Worm (Caenorhabditis elegans) whole organism, late embryonic: Measurements from ENCODE around the gene fbxa-183.

Experiments
- F13H6.1 ChIP-seq: sonication (generic microtip); optimal IDR thresholded peaks from 2 replicates; lab custom pipeline; 2016; ENCODE audit warnings: missing genetic modification characterization, missing compliant biosample characterization
- K02D7.2 ChIP-seq: sonication (generic microtip); optimal IDR thresholded peaks from 2 replicates; lab custom pipeline; 2017; ENCODE audit warnings: mild to moderate bottlenecking, missing genetic modification characterization, missing compliant biosample characterization
- K09A11.1 ChIP-seq: sonication (generic microtip); optimal IDR thresholded peaks from 2 replicates; lab custom pipeline; 2017; ENCODE audit warnings: antibody characterized with exemption, mild to moderate bottlenecking, missing genetic modification characterization, missing compliant biosample characterization; ENCODE audit not compliant: insufficient read depth
- T23F11.4 ChIP-seq: fragments of 200-800 bp; sonication (Bioruptor generic); optimal IDR thresholded peaks from 2 replicates; lab custom pipeline; 2018; ENCODE audit warnings: mild to moderate bottlenecking, missing genetic modification characterization, missing compliant biosample characterization
- Y22D7AL.16 ChIP-seq: sonication (generic microtip); optimal IDR thresholded peaks from 2 replicates; lab custom pipeline; 2016; ENCODE audit warnings: missing genetic modification characterization, missing compliant biosample characterization
- ahr-1 ChIP-seq: sonication (generic microtip); optimal IDR thresholded peaks from 2 replicates; lab custom pipeline; 2016; ENCODE audit warnings: missing genetic modification characterization, missing compliant biosample characterization
- ceh-18 ChIP-seq: sonication (generic microtip); optimal IDR thresholded peaks from 2 replicates; lab custom pipeline; 2016; ENCODE audit warnings: missing genetic modification characterization, missing compliant biosample characterization
- ceh-2 ChIP-seq: sonication (generic microtip); optimal IDR thresholded peaks from 2 replicates; lab custom pipeline; 2016; ENCODE audit warnings: missing genotype, missing genetic modification characterization, missing compliant biosample characterization
- ceh-22 ChIP-seq: sonication (generic microtip); optimal IDR thresholded peaks from 2 replicates; lab custom pipeline; 2017; ENCODE audit warnings: missing biosample characterization, missing genetic modification characterization
- ceh-24 ChIP-seq: sonication (generic microtip); optimal IDR thresholded peaks from 2 replicates; lab custom pipeline; 2016; ENCODE audit warnings: mild to moderate bottlenecking, missing genetic modification characterization, missing compliant biosample characterization
- ceh-34 ChIP-seq: sonication (generic microtip); optimal IDR thresholded peaks from 2 replicates; lab custom pipeline; 2016; ENCODE audit warnings: mild to moderate bottlenecking, missing genetic modification characterization, missing compliant biosample characterization
- ceh-9 ChIP-seq: sonication (generic microtip); optimal IDR thresholded peaks from 2 replicates; lab custom pipeline; 2016; ENCODE audit warnings: mild to moderate bottlenecking, missing genetic modification characterization, inconsistent platforms, missing compliant biosample characterization
- dmd-4 ChIP-seq: sonication (generic microtip); optimal IDR thresholded peaks from 2 replicates; lab custom pipeline; 2016; ENCODE audit warnings: borderline replicate concordance, missing genetic modification characterization, missing compliant biosample characterization
- elt-2 ChIP-seq: sonication (generic microtip); optimal IDR thresholded peaks from 2 replicates; lab custom pipeline; 2016; ENCODE audit warnings: missing genetic modification reagents, missing genetic modification characterization, missing compliant biosample characterization
- elt-4 ChIP-seq: sonication (generic microtip); optimal IDR thresholded peaks from 2 replicates; lab custom pipeline; 2016; ENCODE audit warnings: missing genetic modification characterization, missing compliant biosample characterization
- fax-1 ChIP-seq: sonication (generic microtip); optimal IDR thresholded peaks from 2 replicates; lab custom pipeline; 2016; ENCODE audit warnings: missing genotype, missing genetic modification characterization, missing compliant biosample characterization
- fkh-10 ChIP-seq: fragments of 150-350 bp; optimal IDR thresholded peaks from 2 replicates; lab custom pipeline; 2014; ENCODE audit warnings: missing biosample characterization, missing genetic modification reagents, missing genetic modification characterization
- fkh-6 ChIP-seq: sonication (generic microtip); optimal IDR thresholded peaks from 2 replicates; lab custom pipeline; 2016; ENCODE audit warnings: missing genetic modification characterization, missing compliant biosample characterization
- gmeb-2 ChIP-seq: sonication (generic microtip); optimal IDR thresholded peaks from 2 replicates; lab custom pipeline; 2016; ENCODE audit warnings: missing genetic modification characterization, inconsistent platforms, missing compliant biosample characterization
- hlh-13 ChIP-seq: fragments of 200-800 bp; sonication (Bioruptor generic); optimal IDR thresholded peaks from 2 replicates; lab custom pipeline; 2018; ENCODE audit warnings: mild to moderate bottlenecking, missing genetic modification characterization, missing compliant biosample characterization
- hlh-15 ChIP-seq: sonication (generic microtip); optimal IDR thresholded peaks from 2 replicates; lab custom pipeline; 2016; ENCODE audit warnings: missing genetic modification characterization, missing compliant biosample characterization
- lim-6 ChIP-seq: sonication (generic microtip); optimal IDR thresholded peaks from 2 replicates; lab custom pipeline; 2016; ENCODE audit warnings: missing genetic modification characterization, missing compliant biosample characterization
- odd-2 ChIP-seq: sonication (generic microtip); optimal IDR thresholded peaks from 2 replicates; lab custom pipeline; 2017; ENCODE audit warnings: antibody characterized with exemption, mild to moderate bottlenecking, missing genetic modification characterization, missing compliant biosample characterization
- pag-3 ChIP-seq: sonication (generic microtip); optimal IDR thresholded peaks from 2 replicates; lab custom pipeline; 2016; ENCODE audit warnings: missing compliant biosample characterization, missing genetic modification characterization, borderline replicate concordance
- pax-1 ChIP-seq: fragments of 150-350 bp; optimal IDR thresholded peaks from 2 replicates; lab custom pipeline; 2014; ENCODE audit warnings: missing biosample characterization, missing genetic modification characterization
- pha-2 ChIP-seq: sonication (generic microtip); optimal IDR thresholded peaks from 2 replicates; lab custom pipeline; 2017; ENCODE audit warnings: mild to moderate bottlenecking, missing genetic modification characterization, missing compliant biosample characterization
- pha-4 ChIP-seq: fragments of 150-350 bp; optimal IDR thresholded peaks from 2 replicates; lab custom pipeline; 2018; ENCODE audit warnings: missing biosample characterization, missing genetic modification reagents, missing genetic modification characterization
- rnt-1 ChIP-seq: sonication (generic microtip); optimal IDR thresholded peaks from 2 replicates; lab custom pipeline; 2016; ENCODE audit warnings: missing genetic modification characterization, missing compliant biosample characterization
- sox-2 ChIP-seq: fragments of 200-800 bp; sonication (Bioruptor generic); IDR thresholded peaks from 2 replicates; pipeline ENCODE4 v1.3.6; 2022; ENCODE audit warnings: missing genetic modification reagents, missing genetic modification characterization, missing compliant biosample characterization
- syd-9 ChIP-seq: sonication (generic microtip); optimal IDR thresholded peaks from 2 replicates; lab custom pipeline; 2016; ENCODE audit warnings: mild to moderate bottlenecking, missing genetic modification characterization, moderate library complexity, missing compliant biosample characterization
- tbx-2 ChIP-seq: sonication (generic microtip); optimal IDR thresholded peaks from 2 replicates; lab custom pipeline; 2016; ENCODE audit warnings: missing genetic modification characterization, missing compliant biosample characterization
- unc-3 ChIP-seq, 2 experiments: fragments of 200-800 bp in 1 of 2; sonication (Bioruptor generic) in 1 of 2; sonication (generic microtip) in 1 of 2; conservative IDR thresholded peaks in 1 of 2; optimal IDR thresholded peaks in 1 of 2; 2 replicates each; pipeline versions ENCODE4 v1.3.6 to Lab custom; 2016 to 2022; ENCODE audit warnings: missing compliant biosample characterization in 2 of 2, missing genetic modification characterization in 2 of 2, missing genetic modification reagents in 1 of 2
- unc-42 ChIP-seq: sonication (generic microtip); optimal IDR thresholded peaks from 2 replicates; lab custom pipeline; 2016; ENCODE audit warnings: missing genotype, missing genetic modification characterization, missing compliant biosample characterization
- zip-5 ChIP-seq: sonication (generic microtip); optimal IDR thresholded peaks from 2 replicates; lab custom pipeline; 2016; ENCODE audit warnings: missing genetic modification characterization, missing compliant biosample characterization

Gene fbxa-183

ce11 chrV:5769999-5770398 is 12.6 kb downstream of the fbxa-183 start:
- no peak for TF ChIP-seq pha-4 (tag; lab: Kevin White, UChicago)
- no peak for TF ChIP-seq rnt-1 (tag; lab: Kevin White, UChicago)
- no peak for TF ChIP-seq odd-2 (tag; lab: Kevin White, UChicago)
- TF ChIP-seq ceh-34, result no peak
- TF ChIP-seq sox-2, result no peak
- TF ChIP-seq fax-1 (tag; lab: Kevin White, UChicago), result no peak
- no peak for TF ChIP-seq ceh-24 (tag; lab: Kevin White, UChicago)
- TF ChIP-seq dmd-4, result no peak
- TF ChIP-seq ceh-9, result no peak
- no peak for TF ChIP-seq pax-1
- no peak for TF ChIP-seq tbx-2 (tag; lab: Kevin White, UChicago)
- TF ChIP-seq K02D7.2 (tag; lab: Kevin White, UChicago), result no peak
- no peak for TF ChIP-seq pag-3 (tag; lab: Kevin White, UChicago)
- TF ChIP-seq ahr-1 (tag; lab: Kevin White, UChicago), result no peak
- TF ChIP-seq unc-3 (GFP tag; conservative IDR thresholded peaks at IDR 0.05; lab: Robert Waterston, UW), result no peak
- no peak for TF ChIP-seq unc-3 (tag; optimal IDR thresholded peaks at IDR 0.05; lab: Kevin White, UChicago)
- TF ChIP-seq K09A11.1 (tag; lab: Kevin White, UChicago), result no peak
- no peak for TF ChIP-seq T23F11.4 (GFP tag; lab: Kevin White, UChicago)
- TF ChIP-seq Y22D7AL.16 (tag; lab: Kevin White, UChicago), result no peak
- TF ChIP-seq ceh-22, result no peak
- no peak for TF ChIP-seq elt-4 (tag; lab: Kevin White, UChicago)

DNA sequence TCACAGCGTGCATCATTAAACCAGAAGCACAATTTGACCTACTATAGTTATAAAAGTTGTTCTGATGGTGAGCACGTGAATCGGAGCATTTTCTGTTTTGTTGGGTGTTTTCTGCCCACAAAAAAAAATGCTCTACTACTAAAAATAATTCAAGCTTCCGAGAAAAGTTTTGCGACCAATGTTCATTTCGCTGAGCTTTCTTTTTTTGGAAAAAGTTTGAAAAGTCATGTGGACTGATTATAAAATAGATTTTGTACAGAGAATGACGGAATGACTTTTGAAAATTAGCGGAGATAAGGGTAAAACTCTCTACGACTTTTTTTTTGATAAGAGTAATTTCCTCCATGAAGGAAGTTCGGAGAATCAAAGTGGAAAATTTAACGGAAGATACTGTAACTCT is 13.1 kb downstream of the fbxa-183 start:
- TF ChIP-seq syd-9 (tag; lab: Kevin White, UChicago), result no peak
- TF ChIP-seq sox-2, result no peak
- no peak for TF ChIP-seq fax-1 (tag; lab: Kevin White, UChicago)
- no peak for TF ChIP-seq hlh-15 (tag; lab: Kevin White, UChicago)
- TF ChIP-seq zip-5, result no peak
- no peak for TF ChIP-seq unc-3 (GFP tag; conservative IDR thresholded peaks at IDR 0.05; lab: Robert Waterston, UW)
- TF ChIP-seq unc-3 (tag; optimal IDR thresholded peaks at IDR 0.05; lab: Kevin White, UChicago), result no peak
- TF ChIP-seq unc-42 (tag; lab: Kevin White, UChicago), result no peak

- TF ChIP-seq elt-2 (tag; lab: Kevin White, UChicago) (peak; percentile 30), F13H6.1 (tag; lab: Kevin White, UChicago) (no peak), pax-1 (no peak)
Observed at ce11 chrV:5768292-5768695, 14.3 kb downstream of the fbxa-183 start.

ce11 chrV:5765081-5765480 is 17.5 kb downstream of the fbxa-183 start, which contains the start of gene pgph-2:
Gene pgph-2 (plus strand): TSS chrV:5765127.
- TF ChIP-seq pha-4 (tag; lab: Kevin White, UChicago) (no peak), F13H6.1 (tag; lab: Kevin White, UChicago) (no peak), unc-3 (GFP tag; conservative IDR thresholded peaks at IDR 0.05; lab: Robert Waterston, UW) (no peak), unc-3 (tag; optimal IDR thresholded peaks at IDR 0.05; lab: Kevin White, UChicago) (no peak), gmeb-2 (no peak), fax-1 (tag; lab: Kevin White, UChicago) (no peak), tbx-2 (tag; lab: Kevin White, UChicago) (no peak), fkh-10 (GFP tag; lab: Kevin White, UChicago) (no peak), ceh-22 (no peak), hlh-13 (GFP tag; lab: Kevin White, UChicago) (no peak), fkh-6 (tag; lab: Kevin White, UChicago) (no peak), ceh-2 (tag; lab: Kevin White, UChicago) (no peak), pha-2 (no peak), ceh-18 (tag; lab: Kevin White, UChicago) (no peak), ceh-24 (tag; lab: Kevin White, UChicago) (no peak), unc-42 (tag; lab: Kevin White, UChicago) (no peak), zip-5 (no peak)

- TF ChIP-seq lim-6 (no peak), elt-2 (tag; lab: Kevin White, UChicago) (peak; percentile 52)
Observed at ce11 chrV:5763787-5764186, 18.8 kb downstream of the fbxa-183 start, which contains the start of gene pgph-3. Gene pgph-3 (minus strand): TSS chrV:5763846.
